Worm (Caenorhabditis elegans) whole organism, L4 larva: ENCODE measurements around the gene srw-13.

Experiments used
- D1046.2 ChIP-seq: fragments of 200-800 bp; sonication (Bioruptor generic); IDR thresholded peaks from 2 replicates; pipeline ENCODE4 v1.3.6; 2022; ENCODE audit warnings: missing genetic modification characterization, missing compliant biosample characterization
- F49E8.2 ChIP-seq: sonication (generic microtip); optimal IDR thresholded peaks from 2 replicates; lab custom pipeline; 2016; ENCODE audit warnings: missing compliant biosample characterization, mild to moderate bottlenecking, missing genetic modification characterization, borderline replicate concordance
- Y5F2A.4 ChIP-seq: fragments of 200-800 bp; sonication (Bioruptor generic); optimal IDR thresholded peaks from 2 replicates; lab custom pipeline; 2018; ENCODE audit warnings: mild to moderate bottlenecking, missing genetic modification characterization, missing compliant biosample characterization
- Y75B8A.6 ChIP-seq: fragments of 200-800 bp; sonication (Bioruptor generic); IDR thresholded peaks from 2 replicates; pipeline ENCODE4 v1.3.6; 2022; ENCODE audit warnings: missing genetic modification reagents, missing genetic modification characterization, missing compliant biosample characterization
- aly-2 ChIP-seq: sonication (generic microtip); optimal IDR thresholded peaks from 2 replicates; lab custom pipeline; 2018; ENCODE audit warnings: missing biosample characterization, missing genetic modification characterization
- ama-1 ChIP-seq: fragments of 150-350 bp; optimal IDR thresholded peaks from 2 replicates; lab custom pipeline; 2014; ENCODE audit warnings: inconsistent platforms, mixed read lengths
- arid-1 ChIP-seq: fragments of 200-800 bp; sonication (Bioruptor generic); conservative IDR thresholded peaks from 2 replicates; pipeline ENCODE4 v1.3.6; 2022; ENCODE audit warnings: missing genetic modification reagents, missing genetic modification characterization, missing compliant biosample characterization
- ceh-28 ChIP-seq: fragments of 150-350 bp; optimal IDR thresholded peaks from 2 replicates; lab custom pipeline; 2014; ENCODE audit warnings: missing biosample characterization, missing genetic modification reagents, missing genetic modification characterization
- ceh-32 ChIP-seq: sonication (generic microtip); optimal IDR thresholded peaks from 2 replicates; lab custom pipeline; 2016; ENCODE audit warnings: mild to moderate bottlenecking, missing genetic modification characterization, missing compliant biosample characterization; ENCODE audit not compliant: poor library complexity
- ceh-44 ChIP-seq: fragments of 200-800 bp; sonication (Bioruptor generic); IDR thresholded peaks from 2 replicates; pipeline ENCODE4 v1.3.6; 2022; ENCODE audit warnings: missing genetic modification reagents, missing genetic modification characterization, missing compliant biosample characterization
- ceh-62 ChIP-seq: sonication (generic microtip); optimal IDR thresholded peaks from 2 replicates; lab custom pipeline; 2017; ENCODE audit warnings: missing biosample characterization, missing genetic modification characterization
- ces-1 ChIP-seq: fragments of 150-350 bp; sonication (generic microtip); optimal IDR thresholded peaks from 4 replicates; lab custom pipeline; 2014; ENCODE audit warnings: missing biosample characterization, missing genetic modification reagents, missing genetic modification characterization
- ctbp-1 ChIP-seq: fragments of 200-800 bp; sonication (Bioruptor generic); IDR thresholded peaks from 2 replicates; pipeline ENCODE4 v1.3.6; 2022; ENCODE audit warnings: missing genetic modification reagents, missing genetic modification characterization, missing compliant biosample characterization
- daf-8 ChIP-seq: fragments of 200-800 bp; sonication (Bioruptor generic); IDR thresholded peaks from 2 replicates; pipeline ENCODE4 v1.3.6; 2022; ENCODE audit warnings: missing genetic modification characterization, missing compliant biosample characterization
- dmd-8 ChIP-seq: fragments of 200-800 bp; sonication (Bioruptor generic); IDR thresholded peaks from 2 replicates; pipeline ENCODE4 v1.3.6; 2022; ENCODE audit warnings: missing genetic modification characterization, missing compliant biosample characterization
- dmd-9 ChIP-seq: fragments of 200-800 bp; sonication (Bioruptor generic); IDR thresholded peaks from 2 replicates; pipeline ENCODE4 v1.3.6; 2022; ENCODE audit warnings: missing genetic modification reagents, missing genetic modification characterization, missing compliant biosample characterization
- dve-1 ChIP-seq: sonication (generic microtip); optimal IDR thresholded peaks from 2 replicates; lab custom pipeline; 2017; ENCODE audit warnings: antibody characterized with exemption, mild to moderate bottlenecking, missing genetic modification characterization, missing compliant biosample characterization; ENCODE audit not compliant: insufficient read depth
- fkh-10 ChIP-seq: fragments of 150-350 bp; optimal IDR thresholded peaks from 2 replicates; lab custom pipeline; 2014; ENCODE audit warnings: missing biosample characterization, missing genetic modification reagents, missing genetic modification characterization
- hlh-11 ChIP-seq: fragments of 200-800 bp; sonication (Bioruptor generic); optimal IDR thresholded peaks from 2 replicates; lab custom pipeline; 2018; ENCODE audit warnings: mild to moderate bottlenecking, missing genetic modification characterization, missing compliant biosample characterization
- hlh-30 ChIP-seq: sonication (generic microtip); optimal IDR thresholded peaks from 2 replicates; lab custom pipeline; 2017; ENCODE audit warnings: antibody characterized with exemption, mild to moderate bottlenecking, missing genetic modification characterization, missing compliant biosample characterization; ENCODE audit not compliant: insufficient read depth
- jun-1 ChIP-seq: fragments of 150-350 bp; optimal IDR thresholded peaks from 2 replicates; lab custom pipeline; 2014; ENCODE audit warnings: missing biosample characterization, missing genetic modification reagents, missing genetic modification characterization
- lin-1 ChIP-seq: fragments of 200-800 bp; sonication (Bioruptor generic); IDR thresholded peaks from 2 replicates; pipeline ENCODE4 v1.3.6; 2022; ENCODE audit warnings: missing genetic modification reagents, missing genetic modification characterization, missing compliant biosample characterization
- lin-15B ChIP-seq: fragments of 150-350 bp; sonication (generic microtip); optimal IDR thresholded peaks from 3 replicates; lab custom pipeline; 2014; ENCODE audit warnings: missing biosample characterization, missing genetic modification characterization
- lsy-2 ChIP-seq, 2 experiments: fragments of 150-350 bp in 1 of 2; sonication (generic microtip) in 1 of 2; optimal IDR thresholded peaks; 2 replicates each; lab custom pipeline; 2014 to 2017; ENCODE audit warnings: missing biosample characterization in 2 of 2, missing genetic modification characterization in 2 of 2
- madf-9 ChIP-seq: fragments of 200-800 bp; sonication (Bioruptor generic); conservative IDR thresholded peaks from 2 replicates; pipeline ENCODE4 v1.3.6; 2022; ENCODE audit warnings: missing genetic modification reagents, missing genetic modification characterization, missing compliant biosample characterization
- mdt-29 ChIP-seq: fragments of 200-800 bp; sonication (Bioruptor generic); IDR thresholded peaks from 2 replicates; pipeline ENCODE4 v1.3.6; 2022; ENCODE audit warnings: missing genetic modification reagents, missing genetic modification characterization, missing compliant biosample characterization
- mxl-2 ChIP-seq: fragments of 200-800 bp; sonication (Bioruptor generic); conservative IDR thresholded peaks from 2 replicates; pipeline ENCODE4 v1.3.6; 2022; ENCODE audit warnings: missing genetic modification reagents, missing genetic modification characterization, missing compliant biosample characterization
- nhr-10 ChIP-seq: fragments of 150-350 bp; optimal IDR thresholded peaks from 2 replicates; lab custom pipeline; 2014; ENCODE audit warnings: missing biosample characterization, missing genetic modification characterization
- nhr-102 ChIP-seq: sonication (generic microtip); optimal IDR thresholded peaks from 2 replicates; lab custom pipeline; 2016; ENCODE audit warnings: mild to moderate bottlenecking, missing genetic modification characterization, moderate library complexity, missing compliant biosample characterization
- nhr-11 ChIP-seq: fragments of 150-350 bp; optimal IDR thresholded peaks from 2 replicates; lab custom pipeline; 2014; ENCODE audit warnings: missing biosample characterization, missing genetic modification characterization
- nhr-111 ChIP-seq: fragments of 200-800 bp; sonication (Bioruptor generic); optimal IDR thresholded peaks from 2 replicates; lab custom pipeline; 2018; ENCODE audit warnings: mild to moderate bottlenecking, missing genetic modification characterization, missing compliant biosample characterization
- nhr-25 ChIP-seq: sonication (generic microtip); optimal IDR thresholded peaks from 2 replicates; lab custom pipeline; 2017; ENCODE audit warnings: missing genetic modification characterization, mild to moderate bottlenecking, missing compliant biosample characterization, antibody characterized with exemption, moderate library complexity, borderline replicate concordance; ENCODE audit not compliant: insufficient read depth
- nhr-28 ChIP-seq: fragments of 150-350 bp; optimal IDR thresholded peaks from 2 replicates; lab custom pipeline; 2014; ENCODE audit warnings: missing biosample characterization, missing genetic modification characterization
- nhr-76 ChIP-seq: fragments of 150-350 bp; optimal IDR thresholded peaks from 2 replicates; lab custom pipeline; 2014; ENCODE audit warnings: missing biosample characterization, missing genetic modification characterization
- nhr-77 ChIP-seq: fragments of 150-350 bp; optimal IDR thresholded peaks from 2 replicates; lab custom pipeline; 2014; ENCODE audit warnings: missing biosample characterization, missing genetic modification characterization
- pqm-1 ChIP-seq: sonication (generic microtip); optimal IDR thresholded peaks from 2 replicates; lab custom pipeline; 2017; ENCODE audit warnings: missing biosample characterization, missing genetic modification characterization
- rbr-2 ChIP-seq: sonication (generic microtip); optimal IDR thresholded peaks from 2 replicates; lab custom pipeline; 2016; ENCODE audit warnings: missing genotype, missing genetic modification characterization, missing compliant biosample characterization
- set-16 ChIP-seq: fragments of 200-800 bp; sonication (Bioruptor generic); IDR thresholded peaks from 2 replicates; pipeline ENCODE4 v1.3.6; 2022; ENCODE audit warnings: missing genetic modification reagents, missing genetic modification characterization, missing compliant biosample characterization
- skn-1 ChIP-seq: fragments of 150-350 bp; optimal IDR thresholded peaks from 2 replicates; lab custom pipeline; 2014; ENCODE audit warnings: missing biosample characterization, missing genetic modification characterization
- snpc-4 ChIP-seq: fragments of 150-350 bp; optimal IDR thresholded peaks from 2 replicates; lab custom pipeline; 2014; ENCODE audit warnings: missing biosample characterization, missing genetic modification characterization
- spr-3 ChIP-seq: fragments of 200-800 bp; sonication (Bioruptor generic); optimal IDR thresholded peaks from 2 replicates; lab custom pipeline; 2018; ENCODE audit warnings: mild to moderate bottlenecking, missing genetic modification characterization, missing compliant biosample characterization
- tra-1 ChIP-seq: fragments of 200-800 bp; sonication (Bioruptor generic); IDR thresholded peaks from 2 replicates; pipeline ENCODE4 v1.3.6; 2022; ENCODE audit warnings: missing genetic modification reagents, missing genetic modification characterization, missing compliant biosample characterization
- unc-62 ChIP-seq, 3 experiments: fragments of 150-350 bp in 1 of 3; sonication (generic microtip); optimal IDR thresholded peaks in 2 of 3; peaks in 1 of 3; 1 replicate in 1 of 3; 2 replicates in 2 of 3; lab custom pipeline; 2014 to 2017; ENCODE audit warnings: missing biosample characterization in 3 of 3, missing genetic modification characterization in 3 of 3, missing genetic modification reagents in 3 of 3, missing genotype in 1 of 3
- vab-7 ChIP-seq: fragments of 200-800 bp; sonication (Bioruptor generic); IDR thresholded peaks from 2 replicates; pipeline ENCODE4 v1.3.6; 2022; ENCODE audit warnings: missing genetic modification reagents, missing genetic modification characterization, missing compliant biosample characterization
- zfp-2 ChIP-seq: sonication (generic microtip); optimal IDR thresholded peaks from 2 replicates; lab custom pipeline; 2016; ENCODE audit warnings: mild to moderate bottlenecking, missing genetic modification characterization, missing compliant biosample characterization
- zfp-3 ChIP-seq: fragments of 200-800 bp; sonication (Bioruptor generic); conservative IDR thresholded peaks from 2 replicates; pipeline ENCODE4 v1.3.6; 2022; ENCODE audit warnings: missing genetic modification reagents, missing genetic modification characterization, missing compliant biosample characterization
- ztf-11 ChIP-seq: fragments of 150-350 bp; optimal IDR thresholded peaks from 2 replicates; lab custom pipeline; 2014; ENCODE audit warnings: missing biosample characterization, missing genetic modification characterization

srw-13 gene

DNA sequence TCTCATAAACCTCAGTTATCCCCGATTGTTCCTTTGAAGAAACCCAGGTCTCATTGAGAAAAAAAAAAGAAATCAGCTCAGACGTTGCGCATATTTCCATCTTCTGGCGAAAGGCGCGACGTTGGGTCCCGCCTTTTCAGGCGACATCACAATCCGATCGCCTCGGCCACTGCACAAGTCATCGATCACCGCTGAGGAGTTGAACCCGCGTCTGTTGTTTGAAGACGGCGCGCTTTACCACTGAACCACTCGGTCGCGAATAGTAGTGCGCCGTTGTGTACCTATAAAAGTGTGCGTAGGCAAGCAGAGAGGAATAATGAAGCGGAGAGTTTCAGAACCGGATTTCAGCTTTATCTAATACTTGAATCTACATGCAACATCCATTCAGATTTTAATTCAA lies 41.4 kb upstream of the srw-13 start, which contains the start of gene Y75B12B.11 (continued):
- no peak for TF ChIP-seq snpc-4 (tag; lab: Kevin White, UChicago)
- TF ChIP-seq Y75B8A.6 (GFP tag; lab: Robert Waterston, UW) = peak; percentile 83; the same call in 1 of the 2 replicates

DNA sequence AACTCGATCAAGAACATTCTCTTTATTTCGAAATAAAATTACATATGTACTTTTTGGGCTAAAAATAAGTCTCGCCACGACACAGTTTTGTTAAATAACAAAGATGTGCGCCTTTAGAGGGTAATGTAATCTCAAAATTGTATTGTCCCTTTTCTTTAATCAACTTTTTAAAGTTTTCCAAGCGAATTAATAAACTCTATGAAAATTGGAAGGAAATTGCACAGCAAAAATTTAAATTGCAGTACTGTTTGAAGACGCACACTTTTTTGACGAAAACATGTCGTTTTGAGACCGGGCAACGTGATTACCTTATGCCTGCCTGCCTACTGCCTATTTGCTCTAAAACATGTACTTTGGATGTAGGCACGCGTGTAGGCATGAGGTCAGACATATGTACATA lies 40.3 kb upstream of the srw-13 start:
- no peak for TF ChIP-seq D1046.2 (GFP tag; lab: Robert Waterston, UW)
- TF ChIP-seq ztf-11 = no peak
- no peak for TF ChIP-seq nhr-102 (tag; lab: Kevin White, UChicago)
- TF ChIP-seq unc-62 (GFP tag; optimal IDR thresholded peaks at IDR 0.05 in 1 of 2; lab: Kevin White, UChicago) = peak in 1 of 2 experiments; percentile 93
- TF ChIP-seq unc-62 (tag; optimal IDR thresholded peaks at IDR 0.05; lab: Kevin White, UChicago) = no peak
- TF ChIP-seq lin-1 (GFP tag; lab: Robert Waterston, UW) = no peak
- no peak for TF ChIP-seq ctbp-1

DNA sequence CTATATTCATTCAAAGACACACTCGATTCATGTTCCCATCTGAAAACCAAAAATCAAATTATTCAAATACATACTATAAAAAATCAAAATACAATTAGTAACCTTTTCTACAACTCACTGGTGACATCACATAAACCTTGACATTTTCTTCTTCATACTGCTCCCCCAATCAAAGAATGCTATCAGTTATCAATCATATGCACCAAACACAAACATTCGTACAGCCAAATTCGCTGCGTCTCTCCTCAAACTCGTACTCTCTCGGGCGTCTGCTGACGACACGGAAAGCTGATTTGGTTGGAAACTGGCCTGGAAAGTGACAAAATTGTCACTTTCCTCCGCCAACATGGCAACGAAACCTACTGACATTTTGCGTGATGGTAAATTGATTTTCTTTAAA lies 39.9 kb upstream of the srw-13 start, which contains the start of gene plc-2:
TSS of gene plc-2 (plus strand) at position 196 of the 400 bp plus-strand sequence.
- TF ChIP-seq nhr-25 (tag; lab: Kevin White, UChicago) = no peak
- TF ChIP-seq vab-7 (GFP tag; lab: Robert Waterston, UW) = no peak
- TF ChIP-seq ama-1 (lab: Kevin White, UChicago) = no peak
- no peak for TF ChIP-seq lin-15B (tag; lab: Kevin White, UChicago)
- TF ChIP-seq spr-3 (GFP tag; lab: Kevin White, UChicago) = no peak
- TF ChIP-seq mxl-2 (GFP tag; lab: Robert Waterston, UW) = no peak
- no peak for TF ChIP-seq fkh-10 (GFP tag; lab: Kevin White, UChicago)
- TF ChIP-seq nhr-76 (tag; lab: Kevin White, UChicago) = no peak
- no peak for TF ChIP-seq skn-1 (tag; lab: Kevin White, UChicago)
- no peak for TF ChIP-seq ztf-11
- TF ChIP-seq dve-1 (tag; lab: Kevin White, UChicago) = peak; percentile 78
- no peak for TF ChIP-seq dmd-8
- no peak for TF ChIP-seq jun-1 (tag; lab: Kevin White, UChicago)
- TF ChIP-seq zfp-2 = no peak
- TF ChIP-seq ceh-32 (tag; lab: Kevin White, UChicago) = no peak
- no peak for TF ChIP-seq lsy-2 (tag; optimal IDR thresholded peaks at IDR 0.05; lab: Kevin White, UChicago)
- peak; percentile 88 for TF ChIP-seq hlh-11 (tag; lab: Kevin White, UChicago)
- peak; percentile 84 for TF ChIP-seq pqm-1
- TF ChIP-seq hlh-30 = peak; percentile 44
- TF ChIP-seq unc-62 (GFP tag; optimal IDR thresholded peaks at IDR 0.05 in 1 of 2; lab: Kevin White, UChicago) = peak in 1 of 2 experiments; percentile 13
- TF ChIP-seq unc-62 (tag; optimal IDR thresholded peaks at IDR 0.05; lab: Kevin White, UChicago) = no peak
- no peak for TF ChIP-seq ceh-28
- TF ChIP-seq arid-1 (GFP tag; lab: Robert Waterston, UW) = no peak
- no peak for TF ChIP-seq dmd-9 (GFP tag; lab: Robert Waterston, UW)
- peak; percentile 82 for TF ChIP-seq nhr-28 (tag; lab: Kevin White, UChicago)
- TF ChIP-seq Y5F2A.4 (GFP tag; lab: Kevin White, UChicago) = no peak
- TF ChIP-seq daf-8 (GFP tag; lab: Robert Waterston, UW) = no peak
- TF ChIP-seq mdt-29 (GFP tag; lab: Robert Waterston, UW) = no peak
- no peak for TF ChIP-seq nhr-111
- no peak for TF ChIP-seq set-16 (GFP tag; lab: Robert Waterston, UW)
- no peak for TF ChIP-seq madf-9 (GFP tag; lab: Robert Waterston, UW)
- TF ChIP-seq nhr-10 (tag; lab: Kevin White, UChicago) = no peak
- TF ChIP-seq ceh-44 = no peak
- no peak for TF ChIP-seq rbr-2
- TF ChIP-seq nhr-77 (tag; lab: Kevin White, UChicago) = peak; percentile 31
- no peak for TF ChIP-seq F49E8.2 (tag; lab: Kevin White, UChicago)
- TF ChIP-seq aly-2 (tag; lab: Kevin White, UChicago) = no peak
- no peak for TF ChIP-seq nhr-102 (tag; lab: Kevin White, UChicago)
- no peak for TF ChIP-seq nhr-11 (tag; lab: Kevin White, UChicago)
- no peak for TF ChIP-seq ceh-62 (tag; lab: Kevin White, UChicago)
- no peak for TF ChIP-seq zfp-3 (GFP tag; lab: Robert Waterston, UW)
- no peak for TF ChIP-seq ces-1
- TF ChIP-seq tra-1 (GFP tag; lab: Robert Waterston, UW) = no peak
